Fruit fly (Drosophila melanogaster) whole organism, wandering third instar larva: ENCODE data around the gene Jon66Cii.

Experiments
- Abd-B ChIP-seq: fragments of >200 bp; optimal IDR thresholded peaks from 2 replicates; lab custom pipeline; 2017; ENCODE audit warnings: missing biosample characterization, missing genetic modification characterization
- CG32264 ChIP-seq: fragments of 200-800 bp; sonication (Bioruptor generic); optimal IDR thresholded peaks from 2 replicates; lab custom pipeline; 2016; ENCODE audit warnings: missing biosample characterization, missing genetic modification characterization
- CG9705 ChIP-seq: fragments of 200-800 bp; sonication (Bioruptor generic); optimal IDR thresholded peaks from 2 replicates; lab custom pipeline; 2018; ENCODE audit warnings: missing biosample characterization, mild to moderate bottlenecking, missing genetic modification characterization
- CrebA ChIP-seq: fragments of 200-800 bp; sonication (Bioruptor generic); optimal IDR thresholded peaks from 2 replicates; lab custom pipeline; 2016; ENCODE audit warnings: missing biosample characterization, mild to moderate bottlenecking, missing genetic modification characterization, borderline replicate concordance
- Dfd ChIP-seq: fragments of >200 bp; optimal IDR thresholded peaks from 2 replicates; lab custom pipeline; 2017; ENCODE audit warnings: missing biosample characterization, missing genetic modification characterization
- Dif ChIP-seq: fragments of 200-275, 200-300 bp; sonication (Bioruptor generic); optimal IDR thresholded peaks from 2 replicates; lab custom pipeline; 2018; ENCODE audit warnings: missing biosample characterization, missing genetic modification characterization; ENCODE audit not compliant: partially characterized antibody
- GATAd ChIP-seq: sonication (Bioruptor generic); optimal IDR thresholded peaks from 2 replicates; lab custom pipeline; 2016; ENCODE audit warnings: missing biosample characterization, missing genetic modification characterization
- HLH106 ChIP-seq: fragments of 200-800 bp; optimal IDR thresholded peaks from 3 replicates; lab custom pipeline; 2019; ENCODE audit warnings: missing biosample characterization, mild to moderate bottlenecking, missing genetic modification characterization, moderate library complexity
- Hnf4 ChIP-seq: fragments of 200-800 bp; sonication (Bioruptor generic); optimal IDR thresholded peaks from 2 replicates; lab custom pipeline; 2016; ENCODE audit warnings: missing biosample characterization, mild to moderate bottlenecking, missing genetic modification characterization
- Hr78 ChIP-seq: fragments of >200 bp; optimal IDR thresholded peaks from 2 replicates; lab custom pipeline; 2017; ENCODE audit warnings: missing biosample characterization, missing genetic modification characterization
- Hr83 ChIP-seq: fragments of 200-300 bp; sonication (Bioruptor generic); optimal IDR thresholded peaks from 2 replicates; lab custom pipeline; 2016; ENCODE audit warnings: missing biosample characterization, mild to moderate bottlenecking, missing genetic modification characterization, moderate library complexity; ENCODE audit not compliant: poor library complexity, severe bottlenecking
- Jra ChIP-seq: sonication (Bioruptor generic); optimal IDR thresholded peaks from 2 replicates; lab custom pipeline; 2016; ENCODE audit warnings: missing biosample characterization, missing genetic modification characterization
- Myc ChIP-seq: fragments of >200 bp; optimal IDR thresholded peaks from 2 replicates; lab custom pipeline; 2017
- N ChIP-seq: fragments of >200 bp; optimal IDR thresholded peaks from 2 replicates; lab custom pipeline; 2018; ENCODE audit warnings: missing biosample characterization, missing external identifiers, missing genetic modification characterization
- OdsH ChIP-seq: fragments of 200-800 bp; sonication (Bioruptor generic); optimal IDR thresholded peaks from 2 replicates; lab custom pipeline; 2016; ENCODE audit warnings: missing biosample characterization, mild to moderate bottlenecking, missing genetic modification characterization
- Rel ChIP-seq, 2 experiments: fragments of 200-800 bp; sonication (Bioruptor generic) in 1 of 2; optimal IDR thresholded peaks; 2 replicates in 1 of 2; 3 replicates in 1 of 2; lab custom pipeline; 2016 to 2019; ENCODE audit warnings: mild to moderate bottlenecking in 2 of 2, missing biosample characterization in 2 of 2, missing genetic modification characterization in 2 of 2, moderate library complexity in 1 of 2
- Sp1 ChIP-seq: fragments of 200-800 bp; sonication (Bioruptor generic); optimal IDR thresholded peaks from 3 replicates; lab custom pipeline; 2019; ENCODE audit warnings: missing biosample characterization, mild to moderate bottlenecking, missing genetic modification characterization, moderate library complexity
- Vsx2 ChIP-seq: fragments of 200-300, 225-300 bp; sonication (Bioruptor generic); optimal IDR thresholded peaks from 2 replicates; lab custom pipeline; 2018; ENCODE audit warnings: missing biosample characterization, missing genetic modification characterization; ENCODE audit not compliant: partially characterized antibody
- br ChIP-seq: fragments of 200-800 bp; sonication (Bioruptor generic); optimal IDR thresholded peaks from 2 replicates; lab custom pipeline; 2016; ENCODE audit warnings: missing biosample characterization, missing genetic modification characterization
- brk ChIP-seq: fragments of 200-800 bp; sonication (Bioruptor generic); optimal IDR thresholded peaks from 2 replicates; lab custom pipeline; 2016; ENCODE audit warnings: missing biosample characterization, mild to moderate bottlenecking, missing genetic modification characterization
- dl ChIP-seq, 2 experiments: fragments of 175-275, 200-275 bp in 1 of 2; fragments of 200-275 bp in 1 of 2; sonication (Bioruptor generic); optimal IDR thresholded peaks; lab custom pipeline; 2018; ENCODE audit warnings: mild to moderate bottlenecking in 2 of 2, missing biosample characterization in 2 of 2, missing genetic modification characterization in 2 of 2, moderate library complexity in 2 of 2; ENCODE audit not compliant: partially characterized antibody in 2 of 2, insufficient read depth in 1 of 2
- dmrt93B ChIP-seq: fragments of 200-800 bp; sonication (Bioruptor generic); optimal IDR thresholded peaks from 2 replicates; lab custom pipeline; 2018; ENCODE audit warnings: missing biosample characterization, mild to moderate bottlenecking, missing genetic modification characterization
- dsf ChIP-seq: sonication (Bioruptor generic); optimal IDR thresholded peaks from 2 replicates; lab custom pipeline; 2016; ENCODE audit warnings: missing biosample characterization, missing genetic modification characterization, borderline replicate concordance
- ey ChIP-seq: fragments of 200-800 bp; sonication (Bioruptor generic); optimal IDR thresholded peaks from 2 replicates; lab custom pipeline; 2016; ENCODE audit warnings: missing biosample characterization, missing genetic modification characterization
- foxo ChIP-seq, 2 experiments: fragments of 200-800 bp; sonication (Bioruptor generic); optimal IDR thresholded peaks; 2 replicates in 1 of 2; 3 replicates in 1 of 2; lab custom pipeline; 2016 to 2017; ENCODE audit warnings: missing biosample characterization in 2 of 2, missing genetic modification characterization in 2 of 2
- fru ChIP-seq: fragments of 200-800 bp; sonication (Bioruptor generic); optimal IDR thresholded peaks from 3 replicates; lab custom pipeline; 2016; ENCODE audit warnings: missing biosample characterization, mild to moderate bottlenecking, missing genetic modification characterization
- h ChIP-seq: fragments of 200-800 bp; sonication (Bioruptor generic); optimal IDR thresholded peaks from 3 replicates; lab custom pipeline; 2016; ENCODE audit warnings: missing biosample characterization, mild to moderate bottlenecking, missing genetic modification characterization
- lola ChIP-seq: fragments of >200 bp; optimal IDR thresholded peaks from 2 replicates; lab custom pipeline; 2017; ENCODE audit warnings: missing biosample characterization, missing genetic modification characterization
- pan ChIP-seq: fragments of >200 bp; optimal IDR thresholded peaks from 2 replicates; lab custom pipeline; 2017
- psq ChIP-seq: fragments of 200-800 bp; sonication (Bioruptor generic); optimal IDR thresholded peaks from 3 replicates; lab custom pipeline; 2017; ENCODE audit warnings: missing biosample characterization, mild to moderate bottlenecking, missing genetic modification characterization, moderate library complexity
- rgr ChIP-seq: fragments of 200-800 bp; sonication (Bioruptor generic); optimal IDR thresholded peaks from 3 replicates; lab custom pipeline; 2016; ENCODE audit warnings: missing biosample characterization, mild to moderate bottlenecking, missing genetic modification characterization
- sage ChIP-seq: fragments of 200-800 bp; sonication (Bioruptor generic); optimal IDR thresholded peaks from 2 replicates; lab custom pipeline; 2016; ENCODE audit warnings: missing biosample characterization, mild to moderate bottlenecking, missing genetic modification characterization
- sv ChIP-seq: fragments of 200-800 bp; sonication (Bioruptor generic); optimal IDR thresholded peaks from 3 replicates; lab custom pipeline; 2016; ENCODE audit warnings: missing biosample characterization, missing genetic modification characterization

The Jon66Cii gene

DNA sequence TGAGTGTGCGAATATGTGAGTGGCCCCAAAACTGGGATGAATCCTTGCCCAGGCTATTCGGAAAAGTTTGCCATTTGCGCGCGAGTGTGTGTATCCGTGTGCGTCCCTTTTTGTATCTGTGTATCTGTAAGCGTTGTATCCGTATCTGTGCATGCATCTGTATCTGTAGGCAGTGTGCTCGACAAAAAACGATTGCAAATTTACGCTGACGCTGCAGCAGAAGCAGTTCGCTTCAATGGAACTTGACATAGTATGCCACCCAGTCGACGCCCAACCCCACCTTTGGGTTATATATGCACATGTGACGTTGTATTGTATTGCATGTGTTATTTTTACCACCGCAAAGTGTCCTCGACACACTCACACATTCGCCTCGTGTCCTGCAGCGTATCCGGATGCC is 2.7 kb upstream of the Jon66Cii start:
- TF ChIP-seq foxo (GFP tag; optimal IDR thresholded peaks at IDR 0.05; lab: Kevin White, UChicago) (no peak), ey (GFP tag; lab: Kevin White, UChicago) (no peak), h (GFP tag; lab: Kevin White, UChicago) (no peak), CrebA (GFP tag; lab: Kevin White, UChicago) (no peak), CG9705 (GFP tag; lab: Kevin White, UChicago) (no peak), Hr83 (no peak), Dif (GFP tag; lab: Kevin White, UChicago) (no peak), Myc (lab: Kevin White, UChicago) (no peak), Sp1 (GFP tag; lab: Kevin White, UChicago) (no peak), fru (GFP tag; lab: Kevin White, UChicago) (no peak), sv (GFP tag; lab: Kevin White, UChicago) (no peak), dl (GFP tag; optimal IDR thresholded peaks at IDR 0.05; lab: Kevin White, UChicago; ENCODE audit: insufficient read depth in 1 of 2, partially characterized antibody in 2 of 2) (no peak), brk (GFP tag; lab: Kevin White, UChicago) (no peak), Hr78 (GFP tag; lab: Kevin White, UChicago) (no peak)

DNA sequence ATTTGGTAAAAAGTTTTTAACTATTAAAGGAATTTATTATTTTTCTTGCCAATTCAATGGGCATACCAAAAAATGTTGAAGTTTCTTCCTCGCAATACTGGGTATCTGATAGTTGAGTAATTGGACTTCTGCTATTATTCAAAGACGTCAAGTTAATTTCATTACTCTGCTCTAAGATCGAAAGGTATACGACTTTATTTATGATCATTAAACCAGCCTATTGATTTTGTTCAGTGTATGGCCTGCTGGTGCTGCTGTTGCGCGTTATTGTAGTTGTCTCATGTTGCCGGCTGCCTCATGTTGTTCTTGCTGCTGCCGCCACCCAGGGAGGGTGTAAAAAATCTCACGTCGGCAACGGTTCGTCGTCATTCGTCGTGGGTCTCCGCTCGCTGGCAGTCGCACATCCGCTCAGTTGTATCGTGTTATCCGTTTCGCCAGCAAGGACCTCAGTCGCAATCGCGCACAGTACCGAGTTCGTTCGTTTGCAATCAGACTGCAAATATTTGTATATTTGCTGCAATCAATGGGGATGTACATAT is 2.2 kb upstream of the Jon66Cii start, which contains the start of gene CG7120:
TSS of gene CG7120 (plus strand) at position 371 of the 539 bp plus-strand sequence.
- TF ChIP-seq Myc (lab: Kevin White, UChicago) (no peak), foxo (GFP tag; optimal IDR thresholded peaks at IDR 0.05; lab: Kevin White, UChicago) (peak in 1 of 2 experiments; percentile 51), h (GFP tag; lab: Kevin White, UChicago) (peak; percentile 57), HLH106 (tag; lab: Kevin White, UChicago) (peak; percentile 57), fru (GFP tag; lab: Kevin White, UChicago) (peak; percentile 51), N (GFP tag; lab: Kevin White, UChicago) (no peak)

DNA sequence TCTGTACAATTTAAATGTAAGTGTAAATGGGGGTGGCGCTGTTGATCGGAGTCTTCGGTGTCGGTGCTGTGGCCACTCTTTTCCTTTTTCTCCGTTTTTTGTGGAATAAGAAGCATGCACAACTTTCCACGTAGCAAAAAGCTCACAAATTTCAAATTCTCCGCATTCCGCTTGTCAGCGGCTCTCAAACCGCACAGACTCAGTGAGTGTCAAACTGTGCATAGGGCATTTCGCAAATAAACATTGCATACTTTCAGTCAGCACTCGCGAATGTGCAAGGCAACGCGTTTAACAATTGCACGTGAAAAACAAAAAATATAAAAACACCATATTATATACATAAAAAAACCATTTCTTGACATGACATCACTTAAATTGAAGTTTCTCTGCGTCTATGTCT is 1.5 kb upstream of the Jon66Cii start:
- TF ChIP-seq rgr (GFP tag; lab: Kevin White, UChicago) (peak; percentile 1), Rel (GFP tag; optimal IDR thresholded peaks at IDR 0.05; lab: Kevin White, UChicago) (no peak), Rel (tag; optimal IDR thresholded peaks at IDR 0.05; lab: Kevin White, UChicago) (no peak), Myc (lab: Kevin White, UChicago) (peak; percentile 91)

DNA sequence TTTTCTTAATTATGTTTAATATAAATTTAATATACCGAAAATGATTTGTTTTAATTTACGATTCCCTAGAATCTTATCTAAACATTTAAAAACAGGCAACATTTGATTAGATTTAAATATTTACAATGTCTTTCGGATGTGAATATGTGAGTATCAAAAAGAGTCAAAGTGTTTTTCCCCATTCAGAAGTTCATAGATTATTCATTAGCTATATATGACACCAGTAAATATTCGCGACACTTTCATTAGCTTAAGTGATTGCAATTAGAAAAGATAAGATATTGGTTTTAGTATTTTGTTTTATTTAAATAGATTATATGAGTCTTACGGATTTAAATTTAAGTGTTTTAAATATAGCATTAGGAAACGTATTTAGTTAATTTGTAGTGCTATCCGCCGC is 683 bp upstream of the Jon66Cii start:
- TF ChIP-seq Rel (GFP tag; optimal IDR thresholded peaks at IDR 0.05; lab: Kevin White, UChicago), result no peak
- peak; percentile 86 for TF ChIP-seq Rel (tag; optimal IDR thresholded peaks at IDR 0.05; lab: Kevin White, UChicago)
- no peak for TF ChIP-seq Hr83

DNA sequence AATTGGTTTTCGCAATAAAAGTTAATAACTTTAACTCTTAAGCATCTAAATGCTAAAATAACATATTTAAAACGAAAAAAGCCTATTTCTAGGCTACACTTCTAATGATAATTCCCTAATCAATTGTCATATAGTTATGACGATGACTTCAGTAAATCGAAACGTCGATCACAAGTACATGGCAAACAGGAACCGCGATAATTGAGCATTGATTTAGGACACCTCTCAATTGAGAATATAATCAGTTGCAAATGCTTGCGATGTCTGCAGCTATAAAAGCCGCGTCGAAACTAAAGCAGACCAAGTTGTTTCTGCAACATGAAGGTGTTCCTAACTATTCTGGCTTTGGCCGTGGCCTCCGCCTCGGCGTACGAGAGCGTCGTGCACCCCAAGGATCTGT is 2.2 kb downstream of the Jon66Cii start, which contains the start of gene Jon66Ci:
TSS of gene Jon66Ci (plus strand) at position 301 of the 400 bp plus-strand sequence.
- TF ChIP-seq dmrt93B (GFP tag; lab: Kevin White, UChicago) (no peak), dsf (GFP tag; lab: Kevin White, UChicago) (no peak), Vsx2 (GFP tag; lab: Kevin White, UChicago) (no peak), Hnf4 (GFP tag; lab: Kevin White, UChicago) (no peak), HLH106 (tag; lab: Kevin White, UChicago) (no peak), Rel (GFP tag; optimal IDR thresholded peaks at IDR 0.05; lab: Kevin White, UChicago) (no peak), Rel (tag; optimal IDR thresholded peaks at IDR 0.05; lab: Kevin White, UChicago) (no peak), rgr (GFP tag; lab: Kevin White, UChicago) (no peak), Abd-B (GFP tag; lab: Kevin White, UChicago) (no peak), N (GFP tag; lab: Kevin White, UChicago) (no peak), sage (no peak), Hr83 (no peak), pan (no peak)

DNA sequence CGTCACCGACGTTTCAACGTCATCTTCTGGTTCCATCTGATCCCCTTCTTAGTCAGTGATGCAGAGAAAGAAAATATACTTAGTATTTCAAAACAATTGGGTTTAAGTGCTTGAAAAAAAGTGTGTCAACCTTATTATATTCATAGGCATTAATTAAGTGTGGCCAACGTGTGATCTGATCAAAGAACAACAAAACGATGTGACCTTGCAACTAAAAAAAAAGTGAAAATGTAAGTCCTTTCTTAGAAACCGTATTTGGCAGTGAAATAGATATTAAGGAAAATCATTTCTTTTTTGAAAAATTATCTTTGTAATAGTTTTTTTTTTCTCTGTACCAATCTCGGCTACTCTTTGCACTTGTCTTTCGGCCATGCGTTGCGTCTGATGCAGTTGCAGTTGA is 8.4 kb downstream of the Jon66Cii start:
- TF ChIP-seq Myc (lab: Kevin White, UChicago) (no peak), dl (GFP tag; optimal IDR thresholded peaks at IDR 0.05; lab: Kevin White, UChicago; ENCODE audit: insufficient read depth in 1 of 2, partially characterized antibody in 2 of 2) (no peak), rgr (GFP tag; lab: Kevin White, UChicago) (peak; percentile 4), Hr78 (GFP tag; lab: Kevin White, UChicago) (no peak), HLH106 (tag; lab: Kevin White, UChicago) (peak; percentile 12), Dif (GFP tag; lab: Kevin White, UChicago) (no peak), Abd-B (GFP tag; lab: Kevin White, UChicago) (no peak), lola (GFP tag; lab: Kevin White, UChicago) (no peak), CG9705 (GFP tag; lab: Kevin White, UChicago) (no peak), Rel (GFP tag; optimal IDR thresholded peaks at IDR 0.05; lab: Kevin White, UChicago) (no peak), Rel (tag; optimal IDR thresholded peaks at IDR 0.05; lab: Kevin White, UChicago) (no peak), CrebA (GFP tag; lab: Kevin White, UChicago) (no peak), Hnf4 (GFP tag; lab: Kevin White, UChicago) (no peak), pan (no peak), Dfd (no peak), GATAd (GFP tag; lab: Kevin White, UChicago) (no peak), Jra (no peak), br (peak; percentile 35), OdsH (GFP tag; lab: Kevin White, UChicago) (peak; percentile 12), fru (GFP tag; lab: Kevin White, UChicago) (peak; percentile 46), foxo (GFP tag; optimal IDR thresholded peaks at IDR 0.05; lab: Kevin White, UChicago) (peak in 1 of 2 experiments; percentile 39), N (GFP tag; lab: Kevin White, UChicago) (no peak), CG32264 (no peak), h (GFP tag; lab: Kevin White, UChicago) (peak; percentile 55), Vsx2 (GFP tag; lab: Kevin White, UChicago) (no peak), psq (GFP tag; lab: Kevin White, UChicago) (peak; percentile 49), brk (GFP tag; lab: Kevin White, UChicago) (no peak)
